Worm (Caenorhabditis elegans): Measurements from ENCODE around the gene srt-40.

Gene srt-40

DNA sequence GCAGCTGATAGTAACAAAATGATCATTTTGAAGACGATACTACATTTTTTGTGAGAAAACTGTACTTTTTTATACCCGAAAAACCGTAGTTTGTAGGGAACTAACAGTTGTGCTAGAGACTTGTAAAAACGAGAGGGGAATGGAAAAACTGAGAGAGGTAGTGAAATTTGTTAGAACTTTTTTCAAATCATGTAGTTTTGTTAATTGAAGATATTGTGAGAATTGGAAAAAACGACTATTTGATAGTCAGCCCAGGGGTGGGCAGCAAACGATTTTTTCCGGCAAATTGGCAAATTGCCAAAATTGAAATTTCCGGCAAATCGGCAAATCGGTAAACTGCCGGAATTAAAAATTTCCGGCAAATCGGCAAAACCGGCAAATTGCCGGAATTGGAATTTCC is 43.2 kb upstream of the srt-40 start, which contains the start of gene cyp-33C6:
Gene cyp-33C6 (minus strand): TSS at position 101 of the 400 bp plus-strand sequence.
- TF ChIP-seq M03D4.4 (tag; optimal IDR thresholded peaks at IDR 0.05): no peak
- no peak for TF ChIP-seq pha-4 (tag; optimal IDR thresholded peaks at IDR 0.05)
- TF ChIP-seq sem-2 (GFP tag; optimal IDR thresholded peaks at IDR 0.05): no peak
- TF ChIP-seq mab-5 (tag; optimal IDR thresholded peaks at IDR 0.05): no peak
- TF ChIP-seq lin-32 (GFP tag; optimal IDR thresholded peaks at IDR 0.05): no peak
- TF ChIP-seq zip-8 (tag; optimal IDR thresholded peaks at IDR 0.05): no peak
- TF ChIP-seq ces-1 (GFP tag; optimal IDR thresholded peaks at IDR 0.05): no peak
- TF ChIP-seq drap-1 (GFP tag; optimal IDR thresholded peaks at IDR 0.05): no peak
- TF ChIP-seq flh-1 (GFP tag; optimal IDR thresholded peaks at IDR 0.05): no peak
- TF ChIP-seq nhr-76 (tag; optimal IDR thresholded peaks at IDR 0.05): no peak
- no peak for TF ChIP-seq ceh-83 (GFP tag; optimal IDR thresholded peaks at IDR 0.05)
- TF ChIP-seq hlh-1 (tag; optimal IDR thresholded peaks at IDR 0.05): no peak
- no peak for TF ChIP-seq mls-2 (tag; optimal IDR thresholded peaks at IDR 0.05)
- no peak for TF ChIP-seq sptf-1 (tag; optimal IDR thresholded peaks at IDR 0.05)
- TF ChIP-seq elt-1 (tag; optimal IDR thresholded peaks at IDR 0.05; ENCODE audit: borderline replicate concordance, insufficient read depth): no peak
- no peak for TF ChIP-seq snpc-4 (tag; optimal IDR thresholded peaks at IDR 0.05)
- TF ChIP-seq bed-3 (GFP tag; optimal IDR thresholded peaks at IDR 0.05): no peak
- TF ChIP-seq unc-39 (tag; optimal IDR thresholded peaks at IDR 0.05): no peak
- no peak for TF ChIP-seq nhr-12 (tag; optimal IDR thresholded peaks at IDR 0.05)
- no peak for TF ChIP-seq mep-1 (tag; optimal IDR thresholded peaks at IDR 0.05)

- TF ChIP-seq nhr-28 (tag; optimal IDR thresholded peaks at IDR 0.05): no peak
- no peak for TF ChIP-seq unc-62 (GFP tag; optimal IDR thresholded peaks at IDR 0.05)
- TF ChIP-seq blmp-1 (tag; optimal IDR thresholded peaks at IDR 0.05): no peak
- no peak for TF ChIP-seq elt-3 (tag; optimal IDR thresholded peaks at IDR 0.05)
- no peak for TF ChIP-seq pha-4 (tag; optimal IDR thresholded peaks at IDR 0.05)
- no peak for TF ChIP-seq sem-2 (GFP tag; optimal IDR thresholded peaks at IDR 0.05)
- no peak for TF ChIP-seq snpc-4 (tag; optimal IDR thresholded peaks at IDR 0.05)
- TF ChIP-seq unc-120 (tag; optimal IDR thresholded peaks at IDR 0.05; ENCODE audit: poor library complexity, severe bottlenecking): no peak
- TF ChIP-seq sptf-1 (tag; optimal IDR thresholded peaks at IDR 0.05): no peak
- TF ChIP-seq nhr-237 (tag; optimal IDR thresholded peaks at IDR 0.05): no peak
- TF ChIP-seq mls-2 (tag; optimal IDR thresholded peaks at IDR 0.05): no peak
- TF ChIP-seq ces-1 (GFP tag; optimal IDR thresholded peaks at IDR 0.05): no peak
- no peak for TF ChIP-seq cnd-1 (tag; optimal IDR thresholded peaks at IDR 0.05)
Observed at ce11 chrV:2244751-2245150, 38.7 kb upstream of the srt-40 start, which contains the start of gene cyp-33C5. Gene cyp-33C5, plus strand, starts transcription at chrV:2245004.

ce11 chrV:2242630-2243029 is 36.5 kb upstream of the srt-40 start, which contains the start of gene cyp-33C3:
Gene cyp-33C3, plus strand, starts transcription at chrV:2242778.
- TF ChIP-seq unc-39 (tag; optimal IDR thresholded peaks at IDR 0.05) (no peak), nhr-12 (tag; optimal IDR thresholded peaks at IDR 0.05) (no peak), unc-120 (tag; optimal IDR thresholded peaks at IDR 0.05; ENCODE audit: poor library complexity, severe bottlenecking) (no peak), nhr-28 (tag; optimal IDR thresholded peaks at IDR 0.05) (no peak), hlh-1 (tag; optimal IDR thresholded peaks at IDR 0.05) (no peak), drap-1 (GFP tag; optimal IDR thresholded peaks at IDR 0.05) (no peak), M03D4.4 (tag; optimal IDR thresholded peaks at IDR 0.05) (no peak), pha-4 (tag; optimal IDR thresholded peaks at IDR 0.05) (no peak)

- TF ChIP-seq mep-1 (tag; optimal IDR thresholded peaks at IDR 0.05) (no peak), unc-120 (tag; optimal IDR thresholded peaks at IDR 0.05; ENCODE audit: poor library complexity, severe bottlenecking) (no peak), blmp-1 (tag; optimal IDR thresholded peaks at IDR 0.05) (no peak), nhr-76 (tag; optimal IDR thresholded peaks at IDR 0.05) (no peak), ces-1 (GFP tag; optimal IDR thresholded peaks at IDR 0.05) (no peak), drap-1 (GFP tag; optimal IDR thresholded peaks at IDR 0.05) (no peak), nhr-237 (tag; optimal IDR thresholded peaks at IDR 0.05) (no peak), pha-4 (tag; optimal IDR thresholded peaks at IDR 0.05) (no peak), snpc-4 (tag; optimal IDR thresholded peaks at IDR 0.05) (no peak), ztf-11 (tag; optimal IDR thresholded peaks at IDR 0.05) (no peak), zip-8 (tag; optimal IDR thresholded peaks at IDR 0.05) (no peak)
Observed at ce11 chrV:2238012-2238411, 31.9 kb upstream of the srt-40 start.

DNA sequence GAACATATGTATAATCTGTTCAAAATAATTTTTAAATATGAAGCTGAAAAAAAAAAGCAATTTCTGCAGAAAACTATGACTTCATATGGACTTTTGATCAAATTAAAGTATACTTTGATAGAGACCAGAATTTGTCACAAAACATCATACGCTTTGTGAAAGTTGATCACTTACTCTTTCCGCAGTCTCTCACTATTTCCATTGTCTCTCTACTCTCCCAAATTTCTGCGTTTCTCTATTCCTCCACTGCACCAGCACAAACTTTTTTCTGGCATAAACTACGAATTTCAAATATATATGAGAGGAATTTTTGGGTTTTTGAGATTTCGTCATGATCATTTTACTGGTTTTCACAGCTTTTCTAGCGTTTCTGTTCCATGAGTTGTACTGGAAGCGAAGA is 29.8 kb upstream of the srt-40 start, which contains the start of gene cyp-33C4:
Gene cyp-33C4 (plus strand): TSS at position 293 of the 400 bp plus-strand sequence.
- TF ChIP-seq flh-1 (GFP tag; optimal IDR thresholded peaks at IDR 0.05): no peak

- TF ChIP-seq nhr-28 (tag; optimal IDR thresholded peaks at IDR 0.05): no peak
- TF ChIP-seq unc-62 (GFP tag; optimal IDR thresholded peaks at IDR 0.05): no peak
- no peak for TF ChIP-seq zip-8 (tag; optimal IDR thresholded peaks at IDR 0.05)
- no peak for TF ChIP-seq M03D4.4 (tag; optimal IDR thresholded peaks at IDR 0.05)
- TF ChIP-seq elt-3 (tag; optimal IDR thresholded peaks at IDR 0.05): no peak
- TF ChIP-seq ces-1 (GFP tag; optimal IDR thresholded peaks at IDR 0.05): no peak
- TF ChIP-seq hlh-1 (tag; optimal IDR thresholded peaks at IDR 0.05): no peak
- no peak for TF ChIP-seq ceh-83 (GFP tag; optimal IDR thresholded peaks at IDR 0.05)
- no peak for TF ChIP-seq lsy-2 (tag; optimal IDR thresholded peaks at IDR 0.05)
- no peak for TF ChIP-seq unc-39 (tag; optimal IDR thresholded peaks at IDR 0.05)
- no peak for TF ChIP-seq ceh-39 (tag; optimal IDR thresholded peaks at IDR 0.05)
- no peak for TF ChIP-seq flh-1 (GFP tag; optimal IDR thresholded peaks at IDR 0.05)
- no peak for TF ChIP-seq nhr-12 (tag; optimal IDR thresholded peaks at IDR 0.05)
- TF ChIP-seq sem-2 (GFP tag; optimal IDR thresholded peaks at IDR 0.05): no peak
- TF ChIP-seq mab-5 (tag; optimal IDR thresholded peaks at IDR 0.05): no peak
- no peak for TF ChIP-seq drap-1 (GFP tag; optimal IDR thresholded peaks at IDR 0.05)
- no peak for TF ChIP-seq elt-1 (tag; optimal IDR thresholded peaks at IDR 0.05; ENCODE audit: borderline replicate concordance, insufficient read depth)
- TF ChIP-seq tbx-8 (GFP tag; optimal IDR thresholded peaks at IDR 0.05): no peak
- no peak for TF ChIP-seq ceh-43 (GFP tag; optimal IDR thresholded peaks at IDR 0.05)
- TF ChIP-seq ztf-11 (tag; optimal IDR thresholded peaks at IDR 0.05): no peak
Observed at ce11 chrV:2233177-2233576, 27.1 kb upstream of the srt-40 start, which contains the start of gene nhr-96. Gene nhr-96, plus strand, starts transcription at chrV:2233477.
